Worm (Caenorhabditis elegans): Measurements from ENCODE around the gene fmo-1.
"Not testable (repeated sequence)": the region's sequence is repeated elsewhere in the genome, so short reads cannot be mapped to it uniquely, and the experiment has no call there.

The fmo-1 gene

ce11 chrIV:10685758-10686157 is 24.1 kb downstream of the fmo-1 start, which contains the start of the genes K08C7.6 and R102.1:
TSS of gene K08C7.6 (minus strand) at chrIV:10685858.
TSS of gene R102.1 (plus strand) at chrIV:10686048.
- TF ChIP-seq ceh-100 (GFP tag; IDR thresholded peaks at IDR 0.05) (no peak), egl-44 (GFP tag; IDR thresholded peaks at IDR 0.05) (no peak), nfya-1 (tag; optimal IDR thresholded peaks at IDR 0.05; ENCODE audit: borderline replicate concordance, insufficient read depth) (no peak), lsy-27 (tag; optimal IDR thresholded peaks at IDR 0.05; ENCODE audit: borderline replicate concordance, insufficient read depth) (no peak), ztf-25 (GFP tag; IDR thresholded peaks at IDR 0.05) (no peak), ztf-22 (GFP tag; optimal IDR thresholded peaks at IDR 0.05) (no peak), F39B2.1 (GFP tag; IDR thresholded peaks at IDR 0.05) (no peak), ceh-79 (tag; optimal IDR thresholded peaks at IDR 0.05) (no peak), F22D6.2 (tag; optimal IDR thresholded peaks at IDR 0.05) (no peak), C06A6.2 (GFP tag; conservative IDR thresholded peaks at IDR 0.05) (no peak), K12H6.12 (tag; optimal IDR thresholded peaks at IDR 0.05) (no peak), B0019.2 (GFP tag; conservative IDR thresholded peaks at IDR 0.05) (no peak), lsl-1 (GFP tag; optimal IDR thresholded peaks at IDR 0.05) (no peak), ztf-26 (tag; optimal IDR thresholded peaks at IDR 0.05) (no peak), bed-2 (GFP tag; IDR thresholded peaks at IDR 0.05) (no peak), efl-1 (GFP tag; optimal IDR thresholded peaks at IDR 0.05) (no peak), ceh-40 (GFP tag; IDR thresholded peaks at IDR 0.05) (no peak), dpff-1 (tag; optimal IDR thresholded peaks at IDR 0.05) (no peak), chd-7 (tag; optimal IDR thresholded peaks at IDR 0.05) (no peak), snpc-1.3 (tag; optimal IDR thresholded peaks at IDR 0.05; ENCODE audit: insufficient read depth) (no peak)

ce11 chrIV:10687307-10687706 is 25.6 kb downstream of the fmo-1 start, which contains the start of gene R102.2:
TSS of gene R102.2 (plus strand) at chrIV:10687607.
- TF ChIP-seq nhr-90 (tag; optimal IDR thresholded peaks at IDR 0.05); ztf-3 (GFP tag; optimal IDR thresholded peaks at IDR 0.05); ztf-28 (GFP tag; IDR thresholded peaks at IDR 0.05): not testable (repeated sequence)

- TF ChIP-seq lin-54 (GFP tag; optimal IDR thresholded peaks at IDR 0.05) (no peak), bed-2 (GFP tag; IDR thresholded peaks at IDR 0.05) (no peak), attf-3 (GFP tag; conservative IDR thresholded peaks at IDR 0.05) (no peak), nhr-179 (tag; optimal IDR thresholded peaks at IDR 0.05) (no peak), ceh-58 (GFP tag; IDR thresholded peaks at IDR 0.05) (no peak), Y56A3A.18 (GFP tag; IDR thresholded peaks at IDR 0.05) (no peak), K11D2.4 (GFP tag; IDR thresholded peaks at IDR 0.05) (no peak), rpc-1 (optimal IDR thresholded peaks at IDR 0.05) (no peak), rpc-1 (tag; optimal IDR thresholded peaks at IDR 0.05) (no peak), T07F8.4 (tag; optimal IDR thresholded peaks at IDR 0.05) (no peak)
Observed at ce11 chrIV:10688972-10689567, 27.4 kb downstream of the fmo-1 start, which contains the start of gene R102.3. TSS of gene R102.3 (plus strand) at chrIV:10689517.

- TF ChIP-seq D2030.7 (GFP tag; IDR thresholded peaks at IDR 0.05) (no peak), F49E8.2 (tag; optimal IDR thresholded peaks at IDR 0.05; ENCODE audit: insufficient read depth) (no peak), attf-5 (GFP tag; optimal IDR thresholded peaks at IDR 0.05) (no peak), him-1 (tag; optimal IDR thresholded peaks at IDR 0.05) (no peak), ccch-3 (GFP tag; optimal IDR thresholded peaks at IDR 0.05) (no peak), hrde-1 (tag; optimal IDR thresholded peaks at IDR 0.05; ENCODE audit: borderline replicate concordance) (no peak), F33H1.4 (GFP tag; IDR thresholded peaks at IDR 0.05) (no peak), mes-4 (tag; optimal IDR thresholded peaks at IDR 0.05) (no peak), chd-7 (tag; optimal IDR thresholded peaks at IDR 0.05) (no peak), T26A5.8 (tag; optimal IDR thresholded peaks at IDR 0.05) (no peak), F55B11.4 (tag; optimal IDR thresholded peaks at IDR 0.05; ENCODE audit: borderline replicate concordance, insufficient read depth) (no peak), zim-3 (tag; optimal IDR thresholded peaks at IDR 0.05) (no peak), lin-54 (GFP tag; optimal IDR thresholded peaks at IDR 0.05) (no peak), hlh-26 (GFP tag; conservative IDR thresholded peaks at IDR 0.05) (no peak), nfya-2 (GFP tag; IDR thresholded peaks at IDR 0.05) (no peak)
Observed at ce11 chrIV:10690139-10690538, 28.5 kb downstream of the fmo-1 start, which contains the start of gene R102.8. TSS of gene R102.8 (minus strand) at chrIV:10690239.
